Worm (Caenorhabditis elegans): ENCODE results near the gene alkb-1.

ce11 chrII:1419994-1420393 lies 7.8 kb downstream of the alkb-1 start:
- TF ChIP-seq ceh-48 (tag; optimal IDR thresholded peaks at IDR 0.05) (no peak), madf-2 (tag; optimal IDR thresholded peaks at IDR 0.05) (no peak), ets-4 (tag; optimal IDR thresholded peaks at IDR 0.05) (no peak), K02D7.2 (tag; optimal IDR thresholded peaks at IDR 0.05) (no peak), unc-86 (tag; optimal IDR thresholded peaks at IDR 0.05) (no peak), hlh-6 (tag; optimal IDR thresholded peaks at IDR 0.05) (no peak), pha-4 (tag; optimal IDR thresholded peaks at IDR 0.05) (no peak), nfya-1 (tag; optimal IDR thresholded peaks at IDR 0.05) (no peak), gmeb-2 (tag; optimal IDR thresholded peaks at IDR 0.05) (no peak), pag-3 (tag; optimal IDR thresholded peaks at IDR 0.05; ENCODE audit: borderline replicate concordance) (no peak), ama-1 (optimal IDR thresholded peaks at IDR 0.05) (no peak)

All from whole organism, late embryonic.